Worm (Caenorhabditis elegans): ENCODE measurements around the gene ceh-22.

- TF ChIP-seq W03F9.2 (tag; optimal IDR thresholded peaks at IDR 0.05) (no peak), him-1 (tag; optimal IDR thresholded peaks at IDR 0.05) (no peak), dao-5 (tag; optimal IDR thresholded peaks at IDR 0.05) (no peak)
Observed at ce11 chrV:10632758-10633157, 39.0 kb upstream of the ceh-22 start, which contains the start of gene mab-23.

Measured in whole organism, L4/young adult.